Worm (Caenorhabditis elegans) whole organism, young adult: ENCODE measurements around the gene ops-1.

ENCODE experiments used
- B0035.1 ChIP-seq: sonication (generic microtip); optimal IDR thresholded peaks from 2 replicates; lab custom pipeline; 2016; ENCODE audit warnings: missing genetic modification characterization, mild to moderate bottlenecking, missing compliant biosample characterization, missing genotype, missing genetic modification reagents
- B0336.3 ChIP-seq: fragments of 200-800 bp; sonication (Bioruptor generic); IDR thresholded peaks from 2 replicates; pipeline ENCODE4 v1.3.6; 2022; ENCODE audit warnings: missing genetic modification characterization, missing compliant biosample characterization
- C06A6.2 ChIP-seq: fragments of 200-800 bp; sonication (Bioruptor generic); conservative IDR thresholded peaks from 2 replicates; pipeline ENCODE4 v1.3.6; 2022; ENCODE audit warnings: missing genetic modification characterization, missing compliant biosample characterization
- D2030.7 ChIP-seq: fragments of 200-800 bp; sonication (Bioruptor generic); IDR thresholded peaks from 2 replicates; pipeline ENCODE4 v1.3.6; 2022; ENCODE audit warnings: missing genetic modification reagents, missing genetic modification characterization, missing compliant biosample characterization
- F57A8.1 ChIP-seq: fragments of 200-800 bp; sonication (Bioruptor generic); optimal IDR thresholded peaks from 2 replicates; lab custom pipeline; 2018; ENCODE audit warnings: mild to moderate bottlenecking, missing genetic modification characterization, moderate library complexity, missing compliant biosample characterization
- T07F8.4 ChIP-seq: sonication (generic microtip); optimal IDR thresholded peaks from 2 replicates; lab custom pipeline; 2016; ENCODE audit warnings: mild to moderate bottlenecking, missing genetic modification characterization, moderate library complexity, missing compliant biosample characterization
- Y53F4B.3 ChIP-seq: fragments of 200-800 bp; sonication (Bioruptor generic); IDR thresholded peaks from 2 replicates; pipeline ENCODE4 v1.3.6; 2022; ENCODE audit warnings: missing genetic modification reagents, missing genetic modification characterization, missing compliant biosample characterization
- Y79H2A.3 ChIP-seq: fragments of 200-800 bp; sonication (Bioruptor generic); conservative IDR thresholded peaks from 2 replicates; pipeline ENCODE4 v1.3.6; 2022; ENCODE audit warnings: missing genetic modification reagents, missing genetic modification characterization, missing compliant biosample characterization
- Y95B8A.8 ChIP-seq: fragments of 200-800 bp; sonication (Bioruptor generic); IDR thresholded peaks from 2 replicates; pipeline ENCODE4 v1.3.6; 2022; ENCODE audit warnings: missing genetic modification reagents, missing genetic modification characterization, missing compliant biosample characterization
- akir-1 ChIP-seq: fragments of 200-800 bp; sonication (Bioruptor generic); optimal IDR thresholded peaks from 2 replicates; lab custom pipeline; 2018; ENCODE audit warnings: mild to moderate bottlenecking, missing genetic modification characterization, moderate library complexity, missing compliant biosample characterization
- atf-7 ChIP-seq: sonication (generic microtip); optimal IDR thresholded peaks from 2 replicates; lab custom pipeline; 2017; ENCODE audit warnings: mild to moderate bottlenecking, missing genetic modification characterization, missing compliant biosample characterization
- attf-6 ChIP-seq: fragments of 200-800 bp; sonication (Bioruptor generic); IDR thresholded peaks from 2 replicates; pipeline ENCODE4 v1.3.6; 2022; ENCODE audit warnings: missing genetic modification reagents, missing genetic modification characterization, missing compliant biosample characterization
- ceh-79 ChIP-seq: sonication (generic microtip); optimal IDR thresholded peaks from 2 replicates; lab custom pipeline; 2017; ENCODE audit warnings: mild to moderate bottlenecking, missing genetic modification characterization, missing compliant biosample characterization
- chd-7 ChIP-seq: sonication (generic microtip); optimal IDR thresholded peaks from 2 replicates; lab custom pipeline; 2016; ENCODE audit warnings: mild to moderate bottlenecking, missing genetic modification characterization, moderate library complexity, missing compliant biosample characterization
- die-1 ChIP-seq: sonication (generic microtip); optimal IDR thresholded peaks from 2 replicates; lab custom pipeline; 2016; ENCODE audit warnings: missing genotype, mild to moderate bottlenecking, missing genetic modification characterization, missing compliant biosample characterization
- dpff-1 ChIP-seq: sonication (generic microtip); optimal IDR thresholded peaks from 2 replicates; lab custom pipeline; 2017; ENCODE audit warnings: mild to moderate bottlenecking, missing genetic modification characterization, missing compliant biosample characterization
- dpl-1 ChIP-seq: fragments of 150-350 bp; optimal IDR thresholded peaks from 2 replicates; lab custom pipeline; 2014; ENCODE audit warnings: missing biosample characterization, missing genetic modification reagents, missing genetic modification characterization
- egl-18 ChIP-seq: fragments of 200-800 bp; sonication (Bioruptor generic); IDR thresholded peaks from 2 replicates; pipeline ENCODE4 v1.3.6; 2022; ENCODE audit warnings: missing genetic modification reagents, missing genetic modification characterization, missing compliant biosample characterization
- egrh-3 ChIP-seq: fragments of 200-800 bp; sonication (Bioruptor generic); IDR thresholded peaks from 2 replicates; pipeline ENCODE4 v1.3.6; 2022; ENCODE audit warnings: missing genetic modification reagents, missing genetic modification characterization, missing compliant biosample characterization
- hlh-12 ChIP-seq: sonication (generic microtip); optimal IDR thresholded peaks from 2 replicates; lab custom pipeline; 2016; ENCODE audit warnings: missing genetic modification characterization, missing compliant biosample characterization
- hrde-1 ChIP-seq: sonication (generic microtip); optimal IDR thresholded peaks from 2 replicates; lab custom pipeline; 2016; ENCODE audit warnings: missing genetic modification characterization, mild to moderate bottlenecking, missing compliant biosample characterization, moderate library complexity, missing genotype, missing genetic modification reagents, borderline replicate concordance
- let-607 ChIP-seq, 2 experiments: fragments of 200-800 bp in 1 of 2; sonication (Bioruptor generic) in 1 of 2; sonication (generic microtip) in 1 of 2; optimal IDR thresholded peaks; 2 replicates each; lab custom pipeline; 2016 to 2018; ENCODE audit warnings: mild to moderate bottlenecking in 2 of 2, missing compliant biosample characterization in 2 of 2, missing genetic modification characterization in 2 of 2, moderate library complexity in 2 of 2, missing genotype in 1 of 2
- lin-35 ChIP-seq, 3 experiments: fragments of 150-350 bp in 2 of 3; sonication (generic microtip) in 1 of 3; optimal IDR thresholded peaks; 2 replicates each; lab custom pipeline; 2014 to 2018; ENCODE audit warnings: missing biosample characterization in 3 of 3, missing genetic modification characterization in 3 of 3, missing genetic modification reagents in 3 of 3
- lin-54 ChIP-seq: fragments of 200-800 bp; sonication (Bioruptor generic); optimal IDR thresholded peaks from 2 replicates; lab custom pipeline; 2018; ENCODE audit warnings: mild to moderate bottlenecking, missing genetic modification characterization, missing compliant biosample characterization
- lsy-27 ChIP-seq: sonication (generic microtip); optimal IDR thresholded peaks from 2 replicates; lab custom pipeline; 2017; ENCODE audit warnings: missing genetic modification characterization, mild to moderate bottlenecking, missing compliant biosample characterization, antibody characterized with exemption, missing genotype, borderline replicate concordance; ENCODE audit not compliant: insufficient read depth
- madf-10 ChIP-seq: sonication (generic microtip); optimal IDR thresholded peaks from 2 replicates; lab custom pipeline; 2016; ENCODE audit warnings: mild to moderate bottlenecking, missing genetic modification characterization, missing compliant biosample characterization
- madf-3 ChIP-seq: fragments of 200-800 bp; sonication (Bioruptor generic); IDR thresholded peaks from 2 replicates; pipeline ENCODE4 v1.3.6; 2022; ENCODE audit warnings: missing genetic modification reagents, missing genetic modification characterization, missing compliant biosample characterization
- nfya-2 ChIP-seq: fragments of 200-800 bp; sonication (Bioruptor generic); IDR thresholded peaks from 2 replicates; pipeline ENCODE4 v1.3.6; 2022; ENCODE audit warnings: missing genetic modification reagents, missing genetic modification characterization, missing compliant biosample characterization
- nfyb-1 ChIP-seq: fragments of 200-800 bp; sonication (Bioruptor generic); IDR thresholded peaks from 2 replicates; pipeline ENCODE4 v1.3.6; 2022; ENCODE audit warnings: missing genetic modification reagents, missing genetic modification characterization, missing compliant biosample characterization
- nhr-179 ChIP-seq: sonication (generic microtip); optimal IDR thresholded peaks from 2 replicates; lab custom pipeline; 2016; ENCODE audit warnings: mild to moderate bottlenecking, missing genetic modification characterization, missing compliant biosample characterization
- nhr-27 ChIP-seq: fragments of 200-800 bp; sonication (Bioruptor generic); optimal IDR thresholded peaks from 2 replicates; lab custom pipeline; 2018; ENCODE audit warnings: mild to moderate bottlenecking, missing genetic modification characterization, moderate library complexity, missing compliant biosample characterization
- pha-4 ChIP-seq: fragments of 150-350 bp; sonication (generic microtip); optimal IDR thresholded peaks from 2 replicates; lab custom pipeline; 2014; ENCODE audit warnings: missing biosample characterization, missing genetic modification reagents, missing genetic modification characterization
- rec-8 ChIP-seq, 2 experiments: sonication (generic microtip); optimal IDR thresholded peaks; 2 replicates each; lab custom pipeline; 2016; ENCODE audit warnings: mild to moderate bottlenecking in 2 of 2, missing genetic modification characterization in 2 of 2, missing genetic modification reagents in 2 of 2, missing genotype in 2 of 2, missing biosample characterization in 1 of 2, missing compliant biosample characterization in 1 of 2, moderate library complexity in 1 of 2
- repo-1 ChIP-seq: sonication (generic microtip); optimal IDR thresholded peaks from 2 replicates; lab custom pipeline; 2017; ENCODE audit warnings: mild to moderate bottlenecking, missing genetic modification characterization, missing compliant biosample characterization
- sdz-38 ChIP-seq: sonication (generic microtip); optimal IDR thresholded peaks from 2 replicates; lab custom pipeline; 2016; ENCODE audit warnings: missing genotype, missing genetic modification characterization, missing compliant biosample characterization
- sea-2 ChIP-seq: fragments of 200-800 bp; sonication (Bioruptor generic); IDR thresholded peaks from 2 replicates; pipeline ENCODE4 v1.3.6; 2022; ENCODE audit warnings: missing genetic modification characterization, missing compliant biosample characterization
- snpc-4 ChIP-seq, 5 experiments: fragments of 150-350 bp in 1 of 5; sonication (generic microtip) in 4 of 5; optimal IDR thresholded peaks; 2 replicates each; lab custom pipeline; 2014 to 2018; ENCODE audit warnings: missing genetic modification characterization in 5 of 5, missing biosample characterization in 3 of 5, antibody characterized with exemption in 2 of 5, mild to moderate bottlenecking in 2 of 5, missing compliant biosample characterization in 2 of 5, missing genotype in 2 of 5, moderate library complexity in 2 of 5, missing genetic modification reagents in 1 of 5
- somi-1 ChIP-seq: fragments of 200-800 bp; sonication (Bioruptor generic); optimal IDR thresholded peaks from 2 replicates; lab custom pipeline; 2018; ENCODE audit warnings: mild to moderate bottlenecking, missing genetic modification characterization, missing compliant biosample characterization
- tbp1 ChIP-seq: fragments of 200-800 bp; sonication (Bioruptor generic); optimal IDR thresholded peaks from 2 replicates; lab custom pipeline; 2018; ENCODE audit warnings: mild to moderate bottlenecking, missing genetic modification characterization, missing compliant biosample characterization
- tbx-9 ChIP-seq: sonication (generic microtip); optimal IDR thresholded peaks from 2 replicates; lab custom pipeline; 2016; ENCODE audit warnings: borderline replicate concordance, missing genetic modification characterization, inconsistent platforms, missing compliant biosample characterization
- unc-130 ChIP-seq: sonication (generic microtip); optimal IDR thresholded peaks from 2 replicates; lab custom pipeline; 2016; ENCODE audit warnings: missing genetic modification reagents, missing genetic modification characterization, missing compliant biosample characterization
- unc-62 ChIP-seq: fragments of 150-350 bp; optimal IDR thresholded peaks from 2 replicates; lab custom pipeline; 2014; ENCODE audit warnings: missing biosample characterization, missing genetic modification reagents, missing genetic modification characterization
- xnd-1 ChIP-seq: sonication (generic microtip); optimal IDR thresholded peaks from 2 replicates; lab custom pipeline; 2016; ENCODE audit warnings: missing genotype, missing genetic modification reagents, missing genetic modification characterization, missing compliant biosample characterization
- ztf-18 ChIP-seq: sonication (generic microtip); optimal IDR thresholded peaks from 2 replicates; lab custom pipeline; 2016; ENCODE audit warnings: missing genotype, mild to moderate bottlenecking, missing genetic modification characterization, missing compliant biosample characterization
- ztf-26 ChIP-seq: sonication (generic microtip); optimal IDR thresholded peaks from 2 replicates; lab custom pipeline; 2017; ENCODE audit warnings: missing genetic modification characterization, missing compliant biosample characterization
- ztf-28 ChIP-seq: fragments of 200-800 bp; sonication (Bioruptor generic); IDR thresholded peaks from 2 replicates; pipeline ENCODE4 v1.3.6; 2022; ENCODE audit warnings: missing genetic modification reagents, missing genetic modification characterization, missing compliant biosample characterization
- ztf-6 ChIP-seq: fragments of 200-800 bp; sonication (Bioruptor generic); IDR thresholded peaks from 2 replicates; pipeline ENCODE4 v1.3.6; 2022; ENCODE audit warnings: missing genetic modification reagents, missing genetic modification characterization, missing compliant biosample characterization

Gene ops-1

ce11 chrIV:6323654-6324224 is 39.6 kb upstream of the ops-1 start, which contains the start of gene sqd-1 (continued):
- peak; percentile 48 for TF ChIP-seq ztf-18 (tag; lab: Kevin White, UChicago)
- peak; percentile 57; the same call in 1 of the 2 replicates for TF ChIP-seq egrh-3 (GFP tag; lab: Robert Waterston, UW)
- TF ChIP-seq C06A6.2 (GFP tag; lab: Robert Waterston, UW): peak; percentile 90
- TF ChIP-seq lsy-27: peak; percentile 2
- peak; percentile 88 for TF ChIP-seq hrde-1 (tag; lab: Kevin White, UChicago)
- no peak for TF ChIP-seq tbx-9
- no peak for TF ChIP-seq unc-62
- no peak for TF ChIP-seq nhr-179 (tag; lab: Kevin White, UChicago)
- no peak for TF ChIP-seq dpff-1 (tag; lab: Kevin White, UChicago)
- TF ChIP-seq chd-7: peak; percentile 90
- peak; percentile 79 for TF ChIP-seq snpc-4 (GFP tag; optimal IDR thresholded peaks at IDR 0.05; lab: Kevin White, UChicago)
- TF ChIP-seq snpc-4 (tag; optimal IDR thresholded peaks at IDR 0.05; lab: Kevin White, UChicago): peak; percentile 83 to 91 (median 86)
- peak; percentile 47 for TF ChIP-seq pha-4 (tag; lab: Kevin White, UChicago)
- TF ChIP-seq somi-1 (GFP tag; lab: Kevin White, UChicago): peak; percentile 22
- no peak for TF ChIP-seq T07F8.4 (tag; lab: Kevin White, UChicago)
- TF ChIP-seq die-1 (tag; lab: Kevin White, UChicago): peak; percentile 55
- peak; percentile 84 to 93 for TF ChIP-seq let-607 (tag; optimal IDR thresholded peaks at IDR 0.05; lab: Kevin White, UChicago)
- no peak for TF ChIP-seq F57A8.1 (GFP tag; lab: Kevin White, UChicago)
- TF ChIP-seq Y53F4B.3 (GFP tag; lab: Robert Waterston, UW): peak; percentile 81
- TF ChIP-seq sea-2: peak; percentile 81; the same call in 1 of the 2 replicates
- no peak for TF ChIP-seq sdz-38
- no peak for TF ChIP-seq akir-1 (GFP tag; lab: Kevin White, UChicago)
- TF ChIP-seq atf-7 (tag; lab: Kevin White, UChicago): peak; percentile 78
- peak; percentile 87 for TF ChIP-seq Y79H2A.3 (GFP tag; lab: Robert Waterston, UW)
- TF ChIP-seq hlh-12 (tag; lab: Kevin White, UChicago): no peak
- peak; percentile 54 for TF ChIP-seq xnd-1 (tag; lab: Kevin White, UChicago)
- TF ChIP-seq tbp1: peak; percentile 75
- TF ChIP-seq nfyb-1 (GFP tag; lab: Robert Waterston, UW): peak; percentile 96
- TF ChIP-seq ztf-28 (GFP tag; lab: Robert Waterston, UW): peak; percentile 96
- TF ChIP-seq ceh-79: peak; percentile 52
- peak; percentile 72; the same call in 1 of the 2 replicates for TF ChIP-seq egl-18 (GFP tag; lab: Robert Waterston, UW)
- peak; percentile 91 for TF ChIP-seq madf-3
- peak; percentile 62 for TF ChIP-seq unc-130 (GFP tag; lab: Kevin White, UChicago)
- TF ChIP-seq dpl-1: peak; percentile 61
- peak; percentile 93 for TF ChIP-seq B0336.3 (GFP tag; lab: Robert Waterston, UW)
- TF ChIP-seq nfya-2 (GFP tag; lab: Robert Waterston, UW): no peak
- peak; percentile 89 for TF ChIP-seq D2030.7 (GFP tag; lab: Robert Waterston, UW)
- peak; percentile 30 for TF ChIP-seq B0035.1 (tag; lab: Kevin White, UChicago)
- TF ChIP-seq lin-35 (GFP tag; optimal IDR thresholded peaks at IDR 0.05; lab: Kevin White, UChicago): peak in 2 of 3 experiments; percentile 67 to 89
- peak; percentile 79; the same call in 1 of the 2 replicates for TF ChIP-seq attf-6 (GFP tag; lab: Robert Waterston, UW)
- TF ChIP-seq ztf-6 (GFP tag; lab: Robert Waterston, UW): peak; percentile 78
- peak; percentile 57 for TF ChIP-seq nhr-27 (tag; lab: Kevin White, UChicago)
- peak; percentile 92 for TF ChIP-seq lin-54 (GFP tag; lab: Kevin White, UChicago)
- peak; percentile 84 for TF ChIP-seq madf-10 (tag; lab: Kevin White, UChicago)
- TF ChIP-seq ztf-26: peak; percentile 88
- peak; percentile 90 for TF ChIP-seq repo-1 (tag; lab: Kevin White, UChicago)
- TF ChIP-seq rec-8 (tag; optimal IDR thresholded peaks at IDR 0.05; lab: Kevin White, UChicago): peak in 1 of 2 experiments; percentile 7
- peak; percentile 92 for TF ChIP-seq Y95B8A.8
